Fruit fly (Drosophila melanogaster) whole organism, prepupa: ENCODE data around the gene Hex-t2.

ENCODE experiments used
- CG10669 ChIP-seq: fragments of 200-800 bp; sonication (Bioruptor generic); optimal IDR thresholded peaks from 3 replicates; lab custom pipeline; 2018; ENCODE audit warnings: missing biosample characterization, mild to moderate bottlenecking, missing genetic modification characterization, moderate library complexity
- CG11294 ChIP-seq: fragments of 200-800 bp; sonication (Bioruptor generic); IDR thresholded peaks from 2 replicates; pipeline ENCODE4 v1.3.6; 2022; ENCODE audit warnings: missing biosample characterization, missing genetic modification characterization
- CG11762 ChIP-seq: fragments of 200-800 bp; sonication (Bioruptor generic); optimal IDR thresholded peaks from 3 replicates; lab custom pipeline; 2016; ENCODE audit warnings: missing biosample characterization, missing genetic modification characterization; ENCODE audit not compliant: insufficient read depth
- CG31627 ChIP-seq: fragments of 200-800 bp; sonication (Bioruptor generic); optimal IDR thresholded peaks from 3 replicates; lab custom pipeline; 2016; ENCODE audit warnings: missing biosample characterization, missing genetic modification characterization
- CG32006 ChIP-seq: fragments of 200-800 bp; sonication (Bioruptor generic); optimal IDR thresholded peaks from 3 replicates; lab custom pipeline; 2017; ENCODE audit warnings: missing biosample characterization, mild to moderate bottlenecking, missing genetic modification characterization
- CG34406 ChIP-seq: fragments of 200-800 bp; sonication (Bioruptor generic); optimal IDR thresholded peaks from 3 replicates; lab custom pipeline; 2016; ENCODE audit warnings: missing biosample characterization, missing genetic modification characterization
- CG4318 ChIP-seq: fragments of 200-800 bp; sonication (Bioruptor generic); optimal IDR thresholded peaks from 3 replicates; lab custom pipeline; 2017; ENCODE audit warnings: missing biosample characterization, mild to moderate bottlenecking, missing genetic modification characterization
- CG6163 ChIP-seq: fragments of 200-800 bp; sonication (Bioruptor generic); IDR thresholded peaks from 3 replicates; pipeline ENCODE4 v1.3.6; 2022; ENCODE audit warnings: missing biosample characterization, missing genetic modification characterization
- CG6276 ChIP-seq: fragments of 200-800 bp; sonication (Bioruptor generic); optimal IDR thresholded peaks from 2 replicates; lab custom pipeline; 2017; ENCODE audit warnings: missing biosample characterization, mild to moderate bottlenecking, missing genetic modification characterization
- CG6792 ChIP-seq: fragments of 200-800 bp; sonication (Bioruptor generic); optimal IDR thresholded peaks from 3 replicates; lab custom pipeline; 2016; ENCODE audit warnings: missing biosample characterization, missing genetic modification characterization
- CG6808 ChIP-seq: fragments of 200-800 bp; sonication (Bioruptor generic); optimal IDR thresholded peaks from 3 replicates; lab custom pipeline; 2017; ENCODE audit warnings: missing biosample characterization, missing genetic modification characterization, mild to moderate bottlenecking, moderate library complexity, missing genetic modification reagents
- CG6854 ChIP-seq: fragments of 200-800 bp; sonication (Bioruptor generic); optimal IDR thresholded peaks from 2 replicates; lab custom pipeline; 2017; ENCODE audit warnings: missing biosample characterization, mild to moderate bottlenecking, missing genetic modification characterization
- CG7368 ChIP-seq: fragments of 200-800 bp; sonication (Bioruptor generic); optimal IDR thresholded peaks from 3 replicates; lab custom pipeline; 2016; ENCODE audit warnings: missing biosample characterization, missing genetic modification characterization
- CG8119 ChIP-seq: fragments of 200-800 bp; sonication (Bioruptor generic); IDR thresholded peaks from 3 replicates; pipeline ENCODE4 v1.3.6; 2022; ENCODE audit warnings: missing biosample characterization, missing genetic modification characterization
- CG8319 ChIP-seq: fragments of 200-800 bp; sonication (Bioruptor generic); optimal IDR thresholded peaks from 3 replicates; lab custom pipeline; 2016; ENCODE audit warnings: missing biosample characterization, missing genetic modification characterization
- CG9139 ChIP-seq: fragments of 200-800 bp; sonication (Bioruptor generic); optimal IDR thresholded peaks from 3 replicates; lab custom pipeline; 2017; ENCODE audit warnings: missing biosample characterization, mild to moderate bottlenecking, missing genetic modification characterization
- Eip75B ChIP-seq: fragments of 200-800 bp; sonication (Bioruptor generic); optimal IDR thresholded peaks from 3 replicates; lab custom pipeline; 2016; ENCODE audit warnings: missing biosample characterization, missing genetic modification characterization
- Eip78C ChIP-seq: fragments of 200-800 bp; sonication (Bioruptor generic); peaks from one replicate; lab custom pipeline; 2016; ENCODE audit warnings: missing biosample characterization, missing genetic modification characterization
- Eip93F ChIP-seq: fragments of 200-800 bp; sonication (Bioruptor generic); optimal IDR thresholded peaks from 2 replicates; lab custom pipeline; 2016; ENCODE audit warnings: missing biosample characterization, mild to moderate bottlenecking, missing genetic modification characterization
- Ets21C ChIP-seq: fragments of 200-800 bp; sonication (Bioruptor generic); optimal IDR thresholded peaks from 3 replicates; lab custom pipeline; 2016; ENCODE audit warnings: missing biosample characterization, missing genetic modification characterization
- Ets96B ChIP-seq: fragments of 200-800 bp; optimal IDR thresholded peaks from 2 replicates; lab custom pipeline; 2019; ENCODE audit warnings: missing biosample characterization, mild to moderate bottlenecking, missing genetic modification characterization, moderate library complexity
- Gug ChIP-seq: fragments of 200-800 bp; sonication (Bioruptor generic); IDR thresholded peaks from 2 replicates; pipeline ENCODE4 v1.3.6; 2022; ENCODE audit warnings: missing biosample characterization, missing genetic modification characterization
- Hr38 ChIP-seq: sonication (Bioruptor generic); optimal IDR thresholded peaks from 2 replicates; lab custom pipeline; 2016; ENCODE audit warnings: missing biosample characterization, missing genetic modification characterization
- Hr39 ChIP-seq: fragments of 200-800 bp; sonication (Bioruptor generic); optimal IDR thresholded peaks from 2 replicates; lab custom pipeline; 2016; ENCODE audit warnings: missing biosample characterization, missing genetic modification characterization
- Hr4 ChIP-seq: fragments of 200-800 bp; sonication (Bioruptor generic); optimal IDR thresholded peaks from 3 replicates; lab custom pipeline; 2016; ENCODE audit warnings: missing biosample characterization, missing genetic modification characterization
- Lpt ChIP-seq: fragments of 200-800 bp; sonication (Bioruptor generic); optimal IDR thresholded peaks from 3 replicates; lab custom pipeline; 2016; ENCODE audit warnings: missing biosample characterization, missing genetic modification characterization
- Met ChIP-seq: fragments of 200-800 bp; sonication (Bioruptor generic); optimal IDR thresholded peaks from 3 replicates; lab custom pipeline; 2016; ENCODE audit warnings: missing biosample characterization, missing genetic modification characterization
- OdsH ChIP-seq: fragments of 200-800 bp; sonication (Bioruptor generic); optimal IDR thresholded peaks from 3 replicates; lab custom pipeline; 2016; ENCODE audit warnings: missing biosample characterization, missing genetic modification characterization
- Smox ChIP-seq: fragments of 200-800 bp; sonication (Bioruptor generic); optimal IDR thresholded peaks from 3 replicates; lab custom pipeline; 2016; ENCODE audit warnings: missing biosample characterization, missing genetic modification characterization
- Sox102F ChIP-seq: fragments of 200-800 bp; sonication (Bioruptor generic); optimal IDR thresholded peaks from 2 replicates; lab custom pipeline; 2016; ENCODE audit warnings: missing biosample characterization, mild to moderate bottlenecking, missing genetic modification characterization
- Sox14 ChIP-seq: fragments of 200-800 bp; sonication (Bioruptor generic); optimal IDR thresholded peaks from 3 replicates; lab custom pipeline; 2016; ENCODE audit warnings: missing biosample characterization, missing genetic modification characterization
- achi ChIP-seq: fragments of 200-800 bp; sonication (Bioruptor generic); optimal IDR thresholded peaks from 3 replicates; lab custom pipeline; 2016; ENCODE audit warnings: missing biosample characterization, missing genetic modification characterization
- acj6 ChIP-seq: fragments of 200-800 bp; sonication (Bioruptor generic); optimal IDR thresholded peaks from 3 replicates; lab custom pipeline; 2016; ENCODE audit warnings: missing biosample characterization, missing genetic modification characterization
- cyc ChIP-seq: fragments of 200-800 bp; sonication (Bioruptor generic); optimal IDR thresholded peaks from 3 replicates; lab custom pipeline; 2016; ENCODE audit warnings: missing biosample characterization, missing genetic modification characterization
- dac ChIP-seq: fragments of 200-800 bp; sonication (Bioruptor generic); optimal IDR thresholded peaks from 2 replicates; lab custom pipeline; 2017; ENCODE audit warnings: missing biosample characterization, mild to moderate bottlenecking, missing genetic modification characterization
- dsx ChIP-seq: fragments of 200-800 bp; optimal IDR thresholded peaks from 3 replicates; lab custom pipeline; 2019; ENCODE audit warnings: missing biosample characterization, mild to moderate bottlenecking, missing genetic modification characterization, moderate library complexity; ENCODE audit not compliant: poor library complexity, severe bottlenecking
- esn ChIP-seq: fragments of 200-800 bp; sonication (Bioruptor generic); optimal IDR thresholded peaks from 2 replicates; lab custom pipeline; 2016; ENCODE audit warnings: missing biosample characterization, mild to moderate bottlenecking, missing genetic modification characterization, moderate library complexity
- fd59A ChIP-seq: fragments of 200-800 bp; sonication (Bioruptor generic); optimal IDR thresholded peaks from 2 replicates; lab custom pipeline; 2017; ENCODE audit warnings: missing biosample characterization, mild to moderate bottlenecking, missing genetic modification characterization, missing genetic modification reagents
- fd85E ChIP-seq: fragments of 200-800 bp; sonication (Bioruptor generic); optimal IDR thresholded peaks from 3 replicates; lab custom pipeline; 2016; ENCODE audit warnings: missing biosample characterization, missing genetic modification characterization
- lz ChIP-seq: fragments of 200-800 bp; sonication (Bioruptor generic); optimal IDR thresholded peaks from 3 replicates; lab custom pipeline; 2016; ENCODE audit warnings: missing biosample characterization, missing genetic modification characterization
- pdm3 ChIP-seq: fragments of 200-800 bp; sonication (Bioruptor generic); optimal IDR thresholded peaks from 3 replicates; lab custom pipeline; 2016; ENCODE audit warnings: missing biosample characterization, missing genetic modification characterization
- spab ChIP-seq: fragments of 200-800 bp; sonication (Bioruptor generic); optimal IDR thresholded peaks from 2 replicates; lab custom pipeline; 2017; ENCODE audit warnings: missing biosample characterization, mild to moderate bottlenecking, missing genetic modification characterization, missing genetic modification reagents
- ss ChIP-seq, 2 experiments: fragments of 200-800 bp; sonication (Bioruptor generic); optimal IDR thresholded peaks; 2 replicates in 1 of 2; 3 replicates in 1 of 2; lab custom pipeline; 2017 to 2018; ENCODE audit warnings: mild to moderate bottlenecking in 2 of 2, missing biosample characterization in 2 of 2, missing genetic modification characterization in 2 of 2, moderate library complexity in 1 of 2
- svp ChIP-seq: fragments of 200-800 bp; sonication (Bioruptor generic); peaks from one replicate; lab custom pipeline; 2016; ENCODE audit warnings: missing biosample characterization, missing genetic modification characterization
- topi ChIP-seq: fragments of 200-800 bp; sonication (Bioruptor generic); optimal IDR thresholded peaks from 3 replicates; lab custom pipeline; 2016; ENCODE audit warnings: missing biosample characterization, missing genetic modification characterization
- vri ChIP-seq: fragments of 200-800 bp; sonication (Bioruptor generic); optimal IDR thresholded peaks from 3 replicates; lab custom pipeline; 2016; ENCODE audit warnings: missing biosample characterization, mild to moderate bottlenecking, missing genetic modification characterization

Gene Hex-t2

DNA sequence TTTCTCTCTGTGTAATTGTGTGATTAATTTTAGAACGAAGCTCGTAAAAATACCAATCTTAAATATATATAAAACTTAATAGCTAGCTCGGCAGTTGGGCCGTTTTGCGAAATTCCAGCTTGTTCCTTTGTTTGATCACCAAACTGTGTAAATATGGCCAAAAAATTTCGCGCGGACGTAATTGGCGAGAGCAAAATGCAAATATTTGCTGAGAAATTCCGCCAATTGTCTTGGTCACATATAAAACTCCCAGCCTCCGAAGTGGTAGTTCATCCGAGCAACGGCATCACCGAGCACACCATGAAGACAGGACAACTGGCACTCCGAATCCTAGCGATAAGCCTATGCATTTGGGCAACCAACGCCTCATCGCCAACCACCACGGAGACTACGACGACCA is 6.1 kb downstream of the Hex-t2 start, which contains the start of gene CG14237:
Gene CG14237, plus strand, starts transcription at position 301 of the 400 bp plus-strand sequence.
- TF ChIP-seq topi (GFP tag; lab: Kevin White, UChicago) = no peak
- no peak for TF ChIP-seq CG10669 (GFP tag; lab: Kevin White, UChicago)
- TF ChIP-seq achi (GFP tag; lab: Kevin White, UChicago) = no peak
- no peak for TF ChIP-seq cyc (GFP tag; lab: Kevin White, UChicago)
- no peak for TF ChIP-seq CG32006 (GFP tag; lab: Kevin White, UChicago)
- no peak for TF ChIP-seq Sox14
- no peak for TF ChIP-seq CG9139 (GFP tag; lab: Kevin White, UChicago)
- TF ChIP-seq Gug = no peak
- no peak for TF ChIP-seq Hr4 (GFP tag; lab: Kevin White, UChicago)
- TF ChIP-seq Ets21C (GFP tag; lab: Kevin White, UChicago) = no peak
- no peak for TF ChIP-seq fd85E (GFP tag; lab: Kevin White, UChicago)
- no peak for TF ChIP-seq ss (GFP tag; optimal IDR thresholded peaks at IDR 0.05; lab: Kevin White, UChicago)
- no peak for TF ChIP-seq CG6163
- TF ChIP-seq dac = no peak
- no peak for TF ChIP-seq Eip78C (GFP tag; lab: Kevin White, UChicago)
- TF ChIP-seq CG6854 (GFP tag; lab: Kevin White, UChicago) = no peak
- no peak for TF ChIP-seq spab (GFP tag; lab: Kevin White, UChicago)
- no peak for TF ChIP-seq Lpt

DNA sequence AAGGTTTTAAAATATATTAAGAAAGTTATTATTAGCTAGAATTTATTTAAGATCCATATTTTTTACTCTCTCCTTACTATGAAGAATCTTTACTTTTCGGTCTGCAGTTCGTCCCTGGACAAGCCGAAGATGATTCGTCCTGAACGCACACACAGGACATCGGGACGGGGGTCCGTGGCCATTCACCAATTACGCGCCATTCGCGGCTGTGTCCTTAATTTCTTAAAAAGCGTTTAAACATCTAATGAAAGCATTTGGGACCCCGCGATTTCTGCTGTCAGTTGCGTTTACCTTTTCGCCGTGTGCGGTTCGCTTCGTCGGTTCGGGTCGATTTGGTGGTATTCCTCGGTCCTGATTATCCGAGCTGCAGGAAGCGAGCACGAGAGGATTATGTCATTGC is 7.5 kb downstream of the Hex-t2 start, which contains the start of gene CG14238:
Gene CG14238, plus strand, starts transcription at position 301 of the 400 bp plus-strand sequence.
- TF ChIP-seq achi (GFP tag; lab: Kevin White, UChicago) = no peak
- TF ChIP-seq pdm3 (GFP tag; lab: Kevin White, UChicago) = no peak
- TF ChIP-seq Met = no peak
- TF ChIP-seq acj6 (GFP tag; lab: Kevin White, UChicago) = no peak
- no peak for TF ChIP-seq CG8119 (GFP tag; lab: Robert Waterston, UW)
- TF ChIP-seq CG4318 (GFP tag; lab: Kevin White, UChicago) = no peak
- TF ChIP-seq CG8319 = no peak
- TF ChIP-seq svp (GFP tag; lab: Kevin White, UChicago) = no peak
- TF ChIP-seq CG7368 = no peak
- TF ChIP-seq lz (GFP tag; lab: Kevin White, UChicago) = no peak

DNA sequence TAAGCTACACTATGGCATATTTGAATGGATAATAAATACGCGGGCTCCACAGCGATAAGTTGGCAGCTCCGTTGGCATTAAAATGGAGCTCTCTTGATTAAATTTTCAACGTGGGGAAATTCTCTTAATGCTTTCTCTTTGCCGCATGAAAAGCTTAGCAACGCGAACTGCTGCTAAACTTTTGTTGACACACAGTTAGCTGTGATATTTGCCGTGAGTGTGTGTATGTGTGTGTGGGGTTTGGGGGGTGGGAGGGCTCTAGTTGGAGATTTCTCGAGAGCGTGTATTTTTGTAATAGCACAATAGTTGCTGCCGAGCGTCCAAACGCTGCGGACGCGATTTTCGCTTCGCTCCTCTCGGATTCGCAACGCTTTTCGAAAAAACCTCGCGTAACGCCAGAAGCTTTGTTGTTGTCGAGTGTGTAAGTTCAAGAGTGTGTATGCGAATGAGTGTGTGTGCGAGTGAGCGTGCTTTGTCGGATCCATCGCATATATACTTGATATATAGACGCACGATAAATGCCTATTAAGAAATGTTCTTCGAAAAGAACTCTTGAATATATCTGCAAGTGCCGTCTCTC is 10.8 kb downstream of the Hex-t2 start, which contains the start of gene CG5455:
Gene CG5455, plus strand, starts transcription at position 302 of the 580 bp plus-strand sequence.
- TF ChIP-seq esn (GFP tag; lab: Kevin White, UChicago) (peak; percentile 5), Smox (GFP tag; lab: Kevin White, UChicago) (no peak), CG6276 (GFP tag; lab: Kevin White, UChicago) (no peak), Eip78C (GFP tag; lab: Kevin White, UChicago) (peak; percentile 30), OdsH (GFP tag; lab: Kevin White, UChicago) (no peak), topi (GFP tag; lab: Kevin White, UChicago) (no peak), CG34406 (peak; percentile 5), CG31627 (GFP tag; lab: Kevin White, UChicago) (no peak), Ets21C (GFP tag; lab: Kevin White, UChicago) (no peak), spab (GFP tag; lab: Kevin White, UChicago) (no peak), CG10669 (GFP tag; lab: Kevin White, UChicago) (peak; percentile 27), Eip93F (GFP tag; lab: Kevin White, UChicago) (no peak), acj6 (GFP tag; lab: Kevin White, UChicago) (no peak), CG6792 (no peak), CG32006 (GFP tag; lab: Kevin White, UChicago) (peak; percentile 20), Lpt (peak; percentile 78), vri (GFP tag; lab: Kevin White, UChicago) (peak; percentile 74), CG9139 (GFP tag; lab: Kevin White, UChicago) (peak; percentile 76), Ets96B (tag; lab: Kevin White, UChicago) (peak; percentile 28), fd59A (GFP tag; lab: Kevin White, UChicago) (no peak), Sox14 (peak; percentile 66), CG6854 (GFP tag; lab: Kevin White, UChicago) (peak; percentile 95), CG6808 (GFP tag; lab: Kevin White, UChicago) (peak; percentile 23), CG11294 (peak; percentile 40; the same call in 1 of the 2 replicates), Eip75B (GFP tag; lab: Kevin White, UChicago) (peak; percentile 23), CG11762 (GFP tag; lab: Kevin White, UChicago) (no peak), Hr38 (GFP tag; lab: Kevin White, UChicago) (no peak), Hr39 (no peak), lz (GFP tag; lab: Kevin White, UChicago) (no peak), dsx (GFP tag; lab: Kevin White, UChicago) (peak; percentile 72), fd85E (GFP tag; lab: Kevin White, UChicago) (peak; percentile 48), Sox102F (GFP tag; lab: Kevin White, UChicago) (peak; percentile 15), Met (no peak), CG8319 (no peak)
